Fruit fly (Drosophila melanogaster) whole organism, embryonic: ENCODE results near the gene Ugt36D1.

Source experiments
- C15 ChIP-seq: fragments of 200-800 bp; sonication (Bioruptor generic); IDR thresholded peaks from 3 replicates; pipeline ENCODE4 v1.3.6; 2022; ENCODE audit warnings: missing biosample characterization, missing genetic modification characterization
- CG10543 ChIP-seq: fragments of 200-800 bp; sonication (Bioruptor generic); optimal IDR thresholded peaks from 3 replicates; lab custom pipeline; 2017; ENCODE audit warnings: missing biosample characterization, mild to moderate bottlenecking, missing genetic modification characterization, moderate library complexity
- CG11398 ChIP-seq: fragments of 200-800 bp; sonication (Bioruptor generic); optimal IDR thresholded peaks from 2 replicates; lab custom pipeline; 2016; ENCODE audit warnings: missing biosample characterization, missing genetic modification characterization
- CG12299 ChIP-seq: fragments of 200-800 bp; sonication (Bioruptor generic); optimal IDR thresholded peaks from 2 replicates; lab custom pipeline; 2018; ENCODE audit warnings: missing biosample characterization, mild to moderate bottlenecking, missing genetic modification characterization
- CG13123 ChIP-seq: fragments of 200-800 bp; sonication (Bioruptor generic); optimal IDR thresholded peaks from 2 replicates; lab custom pipeline; 2016; ENCODE audit warnings: missing biosample characterization, missing genetic modification characterization
- CG14965 ChIP-seq: fragments of 200-800 bp; sonication (Bioruptor generic); optimal IDR thresholded peaks from 2 replicates; lab custom pipeline; 2016; ENCODE audit warnings: missing biosample characterization, missing genetic modification characterization, borderline replicate concordance
- CG17612 ChIP-seq: fragments of 200-800 bp; sonication (Bioruptor generic); IDR thresholded peaks from 2 replicates; pipeline ENCODE4 v1.3.6; 2022; ENCODE audit warnings: missing biosample characterization, missing genetic modification characterization
- CG2116 ChIP-seq: fragments of 200-800 bp; sonication (Bioruptor generic); optimal IDR thresholded peaks from 3 replicates; lab custom pipeline; 2018; ENCODE audit warnings: missing biosample characterization, mild to moderate bottlenecking, missing genetic modification characterization
- CG31224 ChIP-seq: fragments of 200-800 bp; sonication (Bioruptor generic); IDR thresholded peaks from 2 replicates; pipeline ENCODE4 v1.3.6; 2022; ENCODE audit warnings: missing biosample characterization, missing genetic modification characterization
- CG5953 ChIP-seq: fragments of 200-800 bp; sonication (Bioruptor generic); IDR thresholded peaks from 2 replicates; pipeline ENCODE4 v1.3.6; 2022; ENCODE audit warnings: missing biosample characterization, missing genetic modification characterization
- CG6272 ChIP-seq: fragments of 200-800 bp; sonication (Bioruptor generic); IDR thresholded peaks from 2 replicates; pipeline ENCODE4 v1.3.6; 2022; ENCODE audit warnings: missing biosample characterization, missing genetic modification characterization
- CG6689 ChIP-seq: fragments of 200-800 bp; sonication (Bioruptor generic); IDR thresholded peaks from 2 replicates; pipeline ENCODE4 v1.3.6; 2022; ENCODE audit warnings: missing biosample characterization, missing genetic modification characterization
- CG6765 ChIP-seq: fragments of 200-800 bp; sonication (Bioruptor generic); optimal IDR thresholded peaks from 3 replicates; lab custom pipeline; 2017; ENCODE audit warnings: missing biosample characterization, mild to moderate bottlenecking, missing genetic modification characterization
- CG7357 ChIP-seq: fragments of 200-800 bp; sonication (Bioruptor generic); IDR thresholded peaks from 3 replicates; pipeline ENCODE4 v1.3.6; 2022; ENCODE audit warnings: missing biosample characterization, missing genetic modification characterization
- CG8924 ChIP-seq: fragments of 200-800 bp; optimal IDR thresholded peaks from 3 replicates; lab custom pipeline; 2019; ENCODE audit warnings: missing biosample characterization, mild to moderate bottlenecking, missing genetic modification characterization, moderate library complexity
- Gsc ChIP-seq: fragments of 200-800 bp; sonication (Bioruptor generic); IDR thresholded peaks from 2 replicates; pipeline ENCODE4 v1.3.6; 2022; ENCODE audit warnings: missing biosample characterization, missing genetic modification characterization
- HmgD ChIP-seq: fragments of 200-800 bp; sonication (Bioruptor generic); optimal IDR thresholded peaks from 3 replicates; lab custom pipeline; 2016; ENCODE audit warnings: missing biosample characterization, missing genetic modification characterization
- Hmx ChIP-seq: fragments of 200-800 bp; sonication (Bioruptor generic); optimal IDR thresholded peaks from 2 replicates; lab custom pipeline; 2016; ENCODE audit warnings: missing biosample characterization, missing genetic modification characterization
- Kr ChIP-seq: fragments of 200-800 bp; sonication (Bioruptor generic); optimal IDR thresholded peaks from 2 replicates; lab custom pipeline; 2017; ENCODE audit warnings: missing biosample characterization, mild to moderate bottlenecking, missing genetic modification characterization
- Lim3 ChIP-seq: fragments of 200-800 bp; sonication (Bioruptor generic); IDR thresholded peaks from 2 replicates; pipeline ENCODE4 v1.3.6; 2022; ENCODE audit warnings: missing biosample characterization, missing genetic modification characterization
- Max ChIP-seq: fragments of 200-800 bp; sonication (Bioruptor generic); optimal IDR thresholded peaks from 2 replicates; lab custom pipeline; 2016; ENCODE audit warnings: missing biosample characterization, mild to moderate bottlenecking, missing genetic modification characterization
- Optix ChIP-seq: fragments of 200-800 bp; sonication (Bioruptor generic); IDR thresholded peaks from 3 replicates; pipeline ENCODE4 v1.3.6; 2022; ENCODE audit warnings: missing biosample characterization, missing genetic modification characterization
- Ssrp ChIP-seq: fragments of 200-800 bp; sonication (Bioruptor generic); optimal IDR thresholded peaks from 2 replicates; lab custom pipeline; 2018; ENCODE audit warnings: missing biosample characterization, mild to moderate bottlenecking, missing genetic modification characterization, moderate library complexity
- TFAM ChIP-seq: fragments of 200-800 bp; sonication (Bioruptor generic); optimal IDR thresholded peaks from 2 replicates; lab custom pipeline; 2017; ENCODE audit warnings: missing biosample characterization, missing genetic modification characterization, inconsistent platforms
- Trl ChIP-seq, 3 experiments: fragments of >200 bp in 2 of 3; fragments of 200-800 bp in 1 of 3; sonication (Bioruptor generic) in 1 of 3; optimal IDR thresholded peaks; 2 replicates in 1 of 3; 3 replicates in 2 of 3; lab custom pipeline; 2016 to 2017; ENCODE audit warnings: missing biosample characterization in 1 of 3, missing genetic modification characterization in 1 of 3
- chif ChIP-seq, 2 experiments: fragments of 200-800 bp; sonication (Bioruptor generic); optimal IDR thresholded peaks; 3 replicates each; lab custom pipeline; 2016; ENCODE audit warnings: missing biosample characterization in 2 of 2, missing genetic modification characterization in 2 of 2
- corto ChIP-seq: fragments of 200-800 bp; sonication (Bioruptor generic); optimal IDR thresholded peaks from 2 replicates; lab custom pipeline; 2016; ENCODE audit warnings: missing biosample characterization, mild to moderate bottlenecking, missing genetic modification characterization, moderate library complexity
- dm ChIP-seq: fragments of 200-800 bp; sonication (Bioruptor generic); optimal IDR thresholded peaks from 3 replicates; lab custom pipeline; 2016; ENCODE audit warnings: missing biosample characterization, missing genetic modification characterization
- emc ChIP-seq: fragments of 200-800 bp; sonication (Bioruptor generic); optimal IDR thresholded peaks from 2 replicates; lab custom pipeline; 2016; ENCODE audit warnings: missing biosample characterization, missing genetic modification characterization
- gsb-n ChIP-seq: fragments of 200-800 bp; sonication (Bioruptor generic); optimal IDR thresholded peaks from 3 replicates; lab custom pipeline; 2018; ENCODE audit warnings: missing biosample characterization, mild to moderate bottlenecking, missing genetic modification characterization
- ham ChIP-seq: fragments of 200-800 bp; sonication (Bioruptor generic); IDR thresholded peaks from 2 replicates; pipeline ENCODE4 v1.3.6; 2022; ENCODE audit warnings: missing biosample characterization, missing genetic modification characterization
- hbn ChIP-seq: fragments of 200-800 bp; sonication (Bioruptor generic); IDR thresholded peaks from 2 replicates; pipeline ENCODE4 v1.3.6; 2022; ENCODE audit warnings: missing biosample characterization, missing genetic modification characterization; ENCODE audit not compliant: partially characterized antibody
- her ChIP-seq: fragments of 200-800 bp; sonication (Bioruptor generic); optimal IDR thresholded peaks from 2 replicates; lab custom pipeline; 2016; ENCODE audit warnings: missing biosample characterization, missing genetic modification characterization
- insv ChIP-seq, 2 experiments: fragments of 200-800 bp; sonication (Bioruptor generic); optimal IDR thresholded peaks; 3 replicates each; lab custom pipeline; 2016 to 2018; ENCODE audit warnings: missing biosample characterization in 2 of 2, missing genetic modification characterization in 2 of 2
- klu ChIP-seq: fragments of 200-800 bp; sonication (Bioruptor generic); IDR thresholded peaks from 2 replicates; pipeline ENCODE4 v1.3.6; 2022; ENCODE audit warnings: missing biosample characterization, missing genetic modification characterization
- lola ChIP-seq, 3 experiments: fragments of >200 bp in 2 of 3; fragments of 200-800 bp in 1 of 3; sonication (Bioruptor generic) in 1 of 3; optimal IDR thresholded peaks; 2 replicates each; lab custom pipeline; 2017 to 2019; ENCODE audit warnings: missing biosample characterization in 3 of 3, missing genetic modification characterization in 3 of 3, mild to moderate bottlenecking in 1 of 3, moderate library complexity in 1 of 3
- nom ChIP-seq: fragments of 200-800 bp; sonication (Bioruptor generic); optimal IDR thresholded peaks from 2 replicates; lab custom pipeline; 2017; ENCODE audit warnings: missing biosample characterization, missing genetic modification characterization, mild to moderate bottlenecking, moderate library complexity, missing genetic modification reagents
- pfk ChIP-seq: fragments of 200-800 bp; sonication (Bioruptor generic); optimal IDR thresholded peaks from 2 replicates; lab custom pipeline; 2018; ENCODE audit warnings: missing biosample characterization, mild to moderate bottlenecking, missing genetic modification characterization, moderate library complexity
- pnt ChIP-seq: fragments of 200-800 bp; sonication (Bioruptor generic); optimal IDR thresholded peaks from 3 replicates; lab custom pipeline; 2016; ENCODE audit warnings: missing biosample characterization, missing genetic modification characterization
- prd ChIP-seq, 3 experiments: fragments of >200 bp in 2 of 3; fragments of 200-800 bp in 1 of 3; sonication (Bioruptor generic) in 1 of 3; optimal IDR thresholded peaks in 2 of 3; IDR thresholded peaks in 1 of 3; 2 replicates in 2 of 3; 3 replicates in 1 of 3; pipeline versions ENCODE4 v1.3.6 to Lab custom; 2017 to 2022; ENCODE audit warnings: missing biosample characterization in 1 of 3, missing genetic modification characterization in 1 of 3
- tna ChIP-seq: fragments of 200-800 bp; sonication (Bioruptor generic); IDR thresholded peaks from 2 replicates; pipeline ENCODE4 v1.3.6; 2022; ENCODE audit warnings: missing biosample characterization, missing genetic modification characterization; ENCODE audit not compliant: partially characterized antibody
- trem ChIP-seq: fragments of 200-800 bp; optimal IDR thresholded peaks from 3 replicates; lab custom pipeline; 2019; ENCODE audit warnings: missing biosample characterization, mild to moderate bottlenecking, missing genetic modification characterization, moderate library complexity
- twi ChIP-seq: fragments of 200-800 bp; optimal IDR thresholded peaks from 2 replicates; lab custom pipeline; 2019; ENCODE audit warnings: missing biosample characterization, mild to moderate bottlenecking, missing genetic modification characterization, moderate library complexity
- tx ChIP-seq: fragments of 200-800 bp; sonication (Bioruptor generic); optimal IDR thresholded peaks from 2 replicates; lab custom pipeline; 2016; ENCODE audit warnings: missing biosample characterization, missing genetic modification characterization
- vfl ChIP-seq: fragments of 200-800 bp; sonication (Bioruptor generic); optimal IDR thresholded peaks from 2 replicates; lab custom pipeline; 2016; ENCODE audit warnings: missing biosample characterization, missing genetic modification characterization
- zen2 ChIP-seq: fragments of 200-800 bp; sonication (Bioruptor generic); IDR thresholded peaks from 3 replicates; pipeline ENCODE4 v1.3.6; 2022; ENCODE audit warnings: missing biosample characterization, missing genetic modification characterization; ENCODE audit not compliant: partially characterized antibody

Gene Ugt36D1

DNA sequence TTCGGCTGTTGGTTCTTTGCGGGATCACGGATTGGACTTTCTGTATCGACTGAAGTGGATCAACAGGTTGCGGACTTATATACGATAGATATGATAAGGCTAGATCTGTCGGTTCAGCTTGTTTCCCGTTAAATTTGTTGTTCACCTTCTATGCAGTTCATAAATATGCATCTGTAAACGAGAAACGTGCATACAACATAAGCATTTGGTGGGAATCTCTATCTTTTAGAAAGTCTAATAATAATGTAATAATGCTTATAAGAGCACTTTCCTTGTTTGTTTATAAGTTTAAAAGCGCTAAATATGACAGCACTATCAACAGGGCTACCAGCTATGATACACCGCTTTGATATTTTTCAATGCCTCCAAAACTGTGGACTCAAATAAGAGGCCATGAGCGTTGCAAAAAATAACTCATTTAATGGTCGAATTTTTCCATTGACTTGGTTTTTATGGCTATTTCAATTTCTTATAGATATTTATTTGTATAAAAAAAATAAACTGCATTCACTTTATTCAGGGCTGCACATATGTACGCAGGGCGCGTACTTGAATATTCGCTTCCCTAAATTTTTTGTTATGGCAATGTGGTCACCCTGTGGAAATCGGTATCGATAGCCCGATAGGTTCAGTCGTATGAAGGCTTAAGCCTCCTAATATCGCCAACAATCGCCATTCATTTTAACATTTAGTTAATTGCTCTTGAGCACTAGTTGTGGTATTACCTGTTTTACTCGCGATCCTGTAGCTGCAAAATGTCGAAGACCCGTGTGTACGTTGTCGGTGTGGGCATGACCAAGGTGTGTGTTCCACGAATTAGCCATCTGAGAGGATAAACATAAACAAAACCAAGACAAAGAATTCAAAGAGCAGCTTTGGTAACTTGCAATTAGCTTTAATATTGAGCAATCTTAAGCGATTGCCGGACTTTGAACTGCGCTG, 7.5 kb downstream of the Ugt36D1 start, which contains the start of the genes CG17597 and ScpX (continued):
- TF ChIP-seq insv (GFP tag; optimal IDR thresholded peaks at IDR 0.05; lab: Kevin White, UChicago) (peak in 1 of 2 experiments; percentile 35), vfl (peak; percentile 66), CG12299 (tag; lab: Kevin White, UChicago) (peak; percentile 16), CG17612 (no peak), pnt (GFP tag; lab: Kevin White, UChicago) (peak; percentile 58), CG14965 (GFP tag; lab: Kevin White, UChicago) (no peak), CG2116 (peak; percentile 79), prd (optimal IDR thresholded peaks at IDR 0.05; lab: Kevin White, UChicago) (no peak), prd (GFP tag; IDR thresholded peaks at IDR 0.05; lab: Robert Waterston, UW) (peak; percentile 69; the same call in 2 of the 3 replicates), tna (GFP tag; lab: Robert Waterston, UW) (peak; percentile 89), dm (GFP tag; lab: Kevin White, UChicago) (no peak), twi (tag; lab: Kevin White, UChicago) (peak; percentile 54), CG31224 (peak; percentile 19; the same call in 1 of the 2 replicates), C15 (GFP tag; lab: Robert Waterston, UW) (0 out of 3 replicates have a peak, but pooled peaks have one; percentile 29), chif (GFP tag; optimal IDR thresholded peaks at IDR 0.05; lab: Kevin White, UChicago) (peak; percentile 22 to 75), tx (peak; percentile 32), pfk (GFP tag; lab: Kevin White, UChicago) (peak; percentile 16), Lim3 (GFP tag; lab: Robert Waterston, UW) (no peak), her (GFP tag; lab: Kevin White, UChicago) (no peak), Optix (GFP tag; lab: Robert Waterston, UW) (0 out of 3 replicates have a peak, but pooled peaks have one; percentile 6), ham (GFP tag; lab: Robert Waterston, UW) (no peak), CG6272 (GFP tag; lab: Robert Waterston, UW) (peak; percentile 45; the same call in 1 of the 2 replicates), Gsc (GFP tag; lab: Robert Waterston, UW) (0 out of 2 replicates have a peak, but pooled peaks have one; percentile 4), Trl (optimal IDR thresholded peaks at IDR 0.05; lab: Kevin White, UChicago) (no peak), Trl (GFP tag; optimal IDR thresholded peaks at IDR 0.05; lab: Kevin White, UChicago) (peak; percentile 61), CG6765 (GFP tag; lab: Kevin White, UChicago) (peak; percentile 5), CG6689 (GFP tag; lab: Robert Waterston, UW) (peak; percentile 62), corto (GFP tag; lab: Kevin White, UChicago) (no peak), TFAM (GFP tag; lab: Kevin White, UChicago) (no peak), CG7357 (GFP tag; lab: Robert Waterston, UW) (0 out of 3 replicates have a peak, but pooled peaks have one; percentile 28), HmgD (GFP tag; lab: Kevin White, UChicago) (peak; percentile 21), CG5953 (GFP tag; lab: Robert Waterston, UW) (no peak), Hmx (GFP tag; lab: Kevin White, UChicago) (peak; percentile 61), klu (GFP tag; lab: Robert Waterston, UW) (no peak), CG13123 (GFP tag; lab: Kevin White, UChicago) (no peak), Ssrp (tag; lab: Kevin White, UChicago) (peak; percentile 54), trem (tag; lab: Kevin White, UChicago) (peak; percentile 64), Kr (GFP tag; lab: Kevin White, UChicago) (no peak), CG8924 (tag; lab: Kevin White, UChicago) (peak; percentile 56), gsb-n (tag; lab: Kevin White, UChicago) (peak; percentile 24), emc (peak; percentile 42), hbn (GFP tag; lab: Robert Waterston, UW) (peak; percentile 76), zen2 (GFP tag; lab: Robert Waterston, UW) (peak; percentile 81), CG10543 (peak; percentile 63), lola (GFP tag; optimal IDR thresholded peaks at IDR 0.05; lab: Kevin White, UChicago) (peak in 1 of 3 experiments; percentile 71), CG11398 (no peak), Max (GFP tag; lab: Kevin White, UChicago) (peak; percentile 68), nom (GFP tag; lab: Kevin White, UChicago) (peak; percentile 87)
